Worm (Caenorhabditis elegans): ENCODE measurements around the gene nhr-221.
"Not testable (repeated sequence)": the region's sequence is repeated elsewhere in the genome, so short reads cannot be mapped to it uniquely, and the experiment has no call there.

ce11 chrV:3572408-3572807 lies 37.2 kb upstream of the nhr-221 start, which contains the start of gene F40C5.1:
- TF ChIP-seq lin-13 (GFP tag; optimal IDR thresholded peaks at IDR 0.05); nhr-77 (tag; optimal IDR thresholded peaks at IDR 0.05); ZK546.5 (tag; optimal IDR thresholded peaks at IDR 0.05); blmp-1 (tag; optimal IDR thresholded peaks at IDR 0.05; ENCODE audit: insufficient read depth); nhr-25 (tag; optimal IDR thresholded peaks at IDR 0.05): not testable (repeated sequence)
